Worm (Caenorhabditis elegans) whole organism, early embryonic: ENCODE data around the gene tmed-10.

Experiments
- B0310.2 ChIP-seq: sonication (generic microtip); optimal IDR thresholded peaks from 2 replicates; lab custom pipeline; 2016; ENCODE audit warnings: mild to moderate bottlenecking, missing genetic modification characterization, missing compliant biosample characterization
- F13C5.2 ChIP-seq: sonication (generic microtip); optimal IDR thresholded peaks from 2 replicates; lab custom pipeline; 2017; ENCODE audit warnings: mild to moderate bottlenecking, missing genetic modification characterization, inconsistent platforms, missing compliant biosample characterization
- aly-1 ChIP-seq: sonication (generic microtip); optimal IDR thresholded peaks from 2 replicates; lab custom pipeline; 2016; ENCODE audit warnings: missing genetic modification characterization, missing compliant biosample characterization
- ama-1 ChIP-seq: fragments of 150-350 bp; optimal IDR thresholded peaks from 2 replicates; lab custom pipeline; 2014
- ceh-13 ChIP-seq: fragments of 200-800 bp; sonication (Bioruptor generic); optimal IDR thresholded peaks from 2 replicates; lab custom pipeline; 2018; ENCODE audit warnings: mild to moderate bottlenecking, missing genetic modification characterization, missing compliant biosample characterization
- ceh-36 ChIP-seq: sonication (generic microtip); optimal IDR thresholded peaks from 2 replicates; lab custom pipeline; 2016; ENCODE audit warnings: missing genetic modification characterization, inconsistent platforms, missing compliant biosample characterization
- ets-7 ChIP-seq: sonication (generic microtip); optimal IDR thresholded peaks from 2 replicates; lab custom pipeline; 2016; ENCODE audit warnings: missing genotype, missing genetic modification characterization, missing compliant biosample characterization
- flt-1 ChIP-seq: fragments of 200-800 bp; sonication (Bioruptor generic); IDR thresholded peaks from 2 replicates; pipeline ENCODE4 v1.3.6; 2022; ENCODE audit warnings: missing genetic modification characterization, missing compliant biosample characterization
- hmbx-1 ChIP-seq: sonication (generic microtip); optimal IDR thresholded peaks from 2 replicates; lab custom pipeline; 2016; ENCODE audit warnings: mild to moderate bottlenecking, missing genetic modification characterization, missing compliant biosample characterization
- hmg-4 ChIP-seq: fragments of 200-800 bp; sonication (Bioruptor generic); optimal IDR thresholded peaks from 2 replicates; lab custom pipeline; 2018; ENCODE audit warnings: mild to moderate bottlenecking, missing genetic modification characterization, missing compliant biosample characterization
- hnd-1 ChIP-seq: sonication (generic microtip); optimal IDR thresholded peaks from 2 replicates; lab custom pipeline; 2016; ENCODE audit warnings: missing genetic modification characterization, missing compliant biosample characterization
- pes-1 ChIP-seq: fragments of 200-800 bp; sonication (Bioruptor generic); IDR thresholded peaks from 2 replicates; pipeline ENCODE4 v1.3.6; 2022; ENCODE audit warnings: missing genetic modification reagents, missing genetic modification characterization, missing compliant biosample characterization
- scrt-1 ChIP-seq: fragments of 200-800 bp; sonication (Bioruptor generic); IDR thresholded peaks from 2 replicates; pipeline ENCODE4 v1.3.6; 2022; ENCODE audit warnings: missing genetic modification characterization, missing compliant biosample characterization
- sea-1 ChIP-seq: fragments of 200-800 bp; sonication (Bioruptor generic); conservative IDR thresholded peaks from 2 replicates; pipeline ENCODE4 v1.3.6; 2022; ENCODE audit warnings: missing genetic modification characterization, missing compliant biosample characterization
- tbx-11 ChIP-seq: fragments of 200-800 bp; sonication (Bioruptor generic); IDR thresholded peaks from 2 replicates; pipeline ENCODE4 v1.3.6; 2022; ENCODE audit warnings: missing genetic modification characterization, missing compliant biosample characterization
- tbx-37 ChIP-seq: fragments of 200-800 bp; sonication (Bioruptor generic); conservative IDR thresholded peaks from 2 replicates; pipeline ENCODE4 v1.3.6; 2022; ENCODE audit warnings: missing genetic modification reagents, missing genetic modification characterization, missing compliant biosample characterization
- tra-4 ChIP-seq: sonication (generic microtip); optimal IDR thresholded peaks from 2 replicates; lab custom pipeline; 2017; ENCODE audit warnings: missing genetic modification characterization, missing compliant biosample characterization

tmed-10 gene

ce11 chrV:11302698-11303097 is 24.1 kb downstream of the tmed-10 start, which contains the start of gene srh-46:
Gene srh-46 (minus strand): TSS chrV:11302886.
- TF ChIP-seq hnd-1 (tag; lab: Kevin White, UChicago) (no peak), B0310.2 (tag; lab: Kevin White, UChicago) (no peak), aly-1 (tag; lab: Kevin White, UChicago) (no peak), pes-1 (GFP tag; lab: Robert Waterston, UW) (no peak), ets-7 (tag; lab: Kevin White, UChicago) (no peak), ceh-36 (tag; lab: Kevin White, UChicago) (no peak), tbx-11 (GFP tag; lab: Robert Waterston, UW) (no peak), tbx-37 (GFP tag; lab: Robert Waterston, UW) (no peak), hmg-4 (GFP tag; lab: Kevin White, UChicago) (no peak), tra-4 (tag; lab: Kevin White, UChicago) (no peak), hmbx-1 (tag; lab: Kevin White, UChicago) (no peak), ama-1 (no peak), ceh-13 (no peak), scrt-1 (GFP tag; lab: Robert Waterston, UW) (no peak), sea-1 (GFP tag; lab: Robert Waterston, UW) (no peak), flt-1 (GFP tag; lab: Robert Waterston, UW) (no peak), F13C5.2 (tag; lab: Kevin White, UChicago) (no peak)

ce11 chrV:11300539-11300938 is 26.2 kb downstream of the tmed-10 start, which contains the start of gene srh-47:
Gene srh-47 (minus strand): TSS chrV:11300639.
- no peak for TF ChIP-seq ama-1
- no peak for TF ChIP-seq hmg-4 (GFP tag; lab: Kevin White, UChicago)
- TF ChIP-seq hmbx-1 (tag; lab: Kevin White, UChicago): no peak
- TF ChIP-seq tbx-11 (GFP tag; lab: Robert Waterston, UW): no peak
- no peak for TF ChIP-seq F13C5.2 (tag; lab: Kevin White, UChicago)
- TF ChIP-seq hnd-1 (tag; lab: Kevin White, UChicago): no peak
- TF ChIP-seq scrt-1 (GFP tag; lab: Robert Waterston, UW): no peak
- TF ChIP-seq aly-1 (tag; lab: Kevin White, UChicago): no peak
- TF ChIP-seq tra-4 (tag; lab: Kevin White, UChicago): no peak
- TF ChIP-seq tbx-37 (GFP tag; lab: Robert Waterston, UW): no peak
- no peak for TF ChIP-seq ets-7 (tag; lab: Kevin White, UChicago)
- no peak for TF ChIP-seq ceh-36 (tag; lab: Kevin White, UChicago)
- no peak for TF ChIP-seq B0310.2 (tag; lab: Kevin White, UChicago)

- TF ChIP-seq ceh-36 (tag; lab: Kevin White, UChicago) (no peak), hnd-1 (tag; lab: Kevin White, UChicago) (no peak), hmbx-1 (tag; lab: Kevin White, UChicago) (no peak), tbx-37 (GFP tag; lab: Robert Waterston, UW) (no peak), pes-1 (GFP tag; lab: Robert Waterston, UW) (no peak), scrt-1 (GFP tag; lab: Robert Waterston, UW) (no peak), B0310.2 (tag; lab: Kevin White, UChicago) (no peak), hmg-4 (GFP tag; lab: Kevin White, UChicago) (no peak), ceh-13 (no peak), tbx-11 (GFP tag; lab: Robert Waterston, UW) (no peak), sea-1 (GFP tag; lab: Robert Waterston, UW) (no peak), F13C5.2 (tag; lab: Kevin White, UChicago) (no peak), aly-1 (tag; lab: Kevin White, UChicago) (no peak), flt-1 (GFP tag; lab: Robert Waterston, UW) (no peak), ama-1 (no peak), ets-7 (tag; lab: Kevin White, UChicago) (no peak), tra-4 (tag; lab: Kevin White, UChicago) (no peak)
Measured at ce11 chrV:11299406-11299805, 27.4 kb downstream of the tmed-10 start.

- TF ChIP-seq F13C5.2 (tag; lab: Kevin White, UChicago) (no peak), aly-1 (tag; lab: Kevin White, UChicago) (no peak), hmg-4 (GFP tag; lab: Kevin White, UChicago) (no peak), sea-1 (GFP tag; lab: Robert Waterston, UW) (no peak), ama-1 (no peak), scrt-1 (GFP tag; lab: Robert Waterston, UW) (no peak), ceh-13 (no peak), tra-4 (tag; lab: Kevin White, UChicago) (no peak), ceh-36 (tag; lab: Kevin White, UChicago) (no peak), flt-1 (GFP tag; lab: Robert Waterston, UW) (no peak), hmbx-1 (tag; lab: Kevin White, UChicago) (no peak), B0310.2 (tag; lab: Kevin White, UChicago) (no peak), ets-7 (tag; lab: Kevin White, UChicago) (no peak), pes-1 (GFP tag; lab: Robert Waterston, UW) (no peak), hnd-1 (tag; lab: Kevin White, UChicago) (no peak), tbx-37 (GFP tag; lab: Robert Waterston, UW) (no peak), tbx-11 (GFP tag; lab: Robert Waterston, UW) (no peak)
Measured at ce11 chrV:11298632-11299031, 28.1 kb downstream of the tmed-10 start, which contains the start of gene T03F7.5. Gene T03F7.5 (minus strand): TSS chrV:11298732.

- TF ChIP-seq tbx-11 (GFP tag; lab: Robert Waterston, UW): no peak
- TF ChIP-seq flt-1 (GFP tag; lab: Robert Waterston, UW): no peak
- TF ChIP-seq tbx-37 (GFP tag; lab: Robert Waterston, UW): no peak
- TF ChIP-seq ceh-36 (tag; lab: Kevin White, UChicago): no peak
- no peak for TF ChIP-seq tra-4 (tag; lab: Kevin White, UChicago)
- TF ChIP-seq B0310.2 (tag; lab: Kevin White, UChicago): no peak
- no peak for TF ChIP-seq scrt-1 (GFP tag; lab: Robert Waterston, UW)
- TF ChIP-seq ceh-13: no peak
- no peak for TF ChIP-seq hmg-4 (GFP tag; lab: Kevin White, UChicago)
- no peak for TF ChIP-seq F13C5.2 (tag; lab: Kevin White, UChicago)
- TF ChIP-seq hnd-1 (tag; lab: Kevin White, UChicago): no peak
- TF ChIP-seq ets-7 (tag; lab: Kevin White, UChicago): no peak
- no peak for TF ChIP-seq sea-1 (GFP tag; lab: Robert Waterston, UW)
- TF ChIP-seq ama-1: no peak
- TF ChIP-seq aly-1 (tag; lab: Kevin White, UChicago): no peak
- TF ChIP-seq hmbx-1 (tag; lab: Kevin White, UChicago): no peak
- TF ChIP-seq pes-1 (GFP tag; lab: Robert Waterston, UW): no peak
Measured at ce11 chrV:11294393-11294792, 32.4 kb downstream of the tmed-10 start, which contains the start of gene T03F7.6. Gene T03F7.6 (plus strand): TSS chrV:11294693.
